Fruit fly (Drosophila melanogaster): Measurements from ENCODE around the gene CG44040.

dm6 chr3R:15363608-15364007 is 43.4 kb downstream of the CG44040 start, which contains the start of gene CG6171:
- TF ChIP-seq Pif1B (GFP tag; optimal IDR thresholded peaks at IDR 0.05) (no peak), CG17806 (tag; optimal IDR thresholded peaks at IDR 0.05) (no peak), CG4496 (GFP tag; IDR thresholded peaks at IDR 0.05) (no peak), CG9948 (tag; optimal IDR thresholded peaks at IDR 0.05) (no peak)
